Worm (Caenorhabditis elegans): Measurements from ENCODE around the gene sri-40.

DNA sequence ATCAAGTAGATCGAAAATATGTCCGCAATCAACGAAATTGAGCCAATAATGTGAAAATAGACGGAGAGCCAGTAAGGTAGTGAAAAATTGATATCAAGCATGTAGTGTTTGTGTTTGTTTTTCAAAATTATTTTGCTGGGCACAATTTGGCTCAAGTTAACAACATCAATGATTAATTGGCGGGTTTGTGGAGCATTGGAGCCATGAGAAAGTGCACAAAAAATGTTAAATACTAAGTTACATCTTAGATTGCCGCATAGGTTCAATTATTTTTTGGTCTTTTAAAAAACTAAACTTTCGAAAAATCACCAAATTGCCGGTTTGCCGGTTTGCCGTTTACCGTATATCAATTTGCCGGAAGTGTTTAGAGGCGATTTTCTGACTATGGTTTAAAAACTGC lies 40.0 kb upstream of the sri-40 start, which contains the start of gene sri-54:
- no peak for TF ChIP-seq nhr-11 (tag; optimal IDR thresholded peaks at IDR 0.05)
- TF ChIP-seq pqm-1 (tag; optimal IDR thresholded peaks at IDR 0.05), result no peak
- TF ChIP-seq ceh-24 (tag; optimal IDR thresholded peaks at IDR 0.05), result no peak
- TF ChIP-seq sdc-2 (tag; optimal IDR thresholded peaks at IDR 0.05), result no peak
- TF ChIP-seq hlh-30 (tag; optimal IDR thresholded peaks at IDR 0.05; ENCODE audit: insufficient read depth), result no peak
- TF ChIP-seq unc-86 (tag; optimal IDR thresholded peaks at IDR 0.05), result no peak
- no peak for TF ChIP-seq fkh-10 (GFP tag; optimal IDR thresholded peaks at IDR 0.05)
- no peak for TF ChIP-seq tbx-2 (tag; optimal IDR thresholded peaks at IDR 0.05)
